Worm (Caenorhabditis elegans) whole organism, late embryonic: ENCODE data around the gene T16A1.2.

Source experiments
- C08G9.2 ChIP-seq: sonication (generic microtip); optimal IDR thresholded peaks from 2 replicates; lab custom pipeline; 2016; ENCODE audit warnings: mild to moderate bottlenecking, missing genetic modification characterization, moderate library complexity, missing compliant biosample characterization
- C38D4.7 ChIP-seq: fragments of 200-800 bp; sonication (Bioruptor generic); optimal IDR thresholded peaks from 2 replicates; lab custom pipeline; 2018; ENCODE audit warnings: mild to moderate bottlenecking, missing genetic modification characterization, moderate library complexity, missing compliant biosample characterization
- T23F11.4 ChIP-seq: fragments of 200-800 bp; sonication (Bioruptor generic); optimal IDR thresholded peaks from 2 replicates; lab custom pipeline; 2018; ENCODE audit warnings: mild to moderate bottlenecking, missing genetic modification characterization, missing compliant biosample characterization
- ahr-1 ChIP-seq: sonication (generic microtip); optimal IDR thresholded peaks from 2 replicates; lab custom pipeline; 2016; ENCODE audit warnings: missing genetic modification characterization, missing compliant biosample characterization
- ceh-18 ChIP-seq: sonication (generic microtip); optimal IDR thresholded peaks from 2 replicates; lab custom pipeline; 2016; ENCODE audit warnings: missing genetic modification characterization, missing compliant biosample characterization
- ceh-19 ChIP-seq: fragments of 200-800 bp; sonication (Bioruptor generic); optimal IDR thresholded peaks from 2 replicates; lab custom pipeline; 2018; ENCODE audit warnings: mild to moderate bottlenecking, missing genetic modification characterization, missing compliant biosample characterization
- ceh-2 ChIP-seq: sonication (generic microtip); optimal IDR thresholded peaks from 2 replicates; lab custom pipeline; 2016; ENCODE audit warnings: missing genotype, missing genetic modification characterization, missing compliant biosample characterization
- ceh-24 ChIP-seq: sonication (generic microtip); optimal IDR thresholded peaks from 2 replicates; lab custom pipeline; 2016; ENCODE audit warnings: mild to moderate bottlenecking, missing genetic modification characterization, missing compliant biosample characterization
- ceh-34 ChIP-seq: sonication (generic microtip); optimal IDR thresholded peaks from 2 replicates; lab custom pipeline; 2016; ENCODE audit warnings: mild to moderate bottlenecking, missing genetic modification characterization, missing compliant biosample characterization
- ceh-45 ChIP-seq: fragments of 200-800 bp; sonication (Bioruptor generic); IDR thresholded peaks from 2 replicates; pipeline ENCODE4 v1.3.6; 2022; ENCODE audit warnings: missing genetic modification reagents, missing genetic modification characterization, missing compliant biosample characterization
- che-1 ChIP-seq: sonication (generic microtip); optimal IDR thresholded peaks from 2 replicates; lab custom pipeline; 2016; ENCODE audit warnings: mild to moderate bottlenecking, missing genetic modification characterization, missing compliant biosample characterization
- elt-2 ChIP-seq: sonication (generic microtip); optimal IDR thresholded peaks from 2 replicates; lab custom pipeline; 2016; ENCODE audit warnings: missing genetic modification reagents, missing genetic modification characterization, missing compliant biosample characterization
- elt-4 ChIP-seq: sonication (generic microtip); optimal IDR thresholded peaks from 2 replicates; lab custom pipeline; 2016; ENCODE audit warnings: missing genetic modification characterization, missing compliant biosample characterization
- ets-4 ChIP-seq: sonication (generic microtip); optimal IDR thresholded peaks from 2 replicates; lab custom pipeline; 2016; ENCODE audit warnings: missing genetic modification characterization, missing compliant biosample characterization
- fax-1 ChIP-seq: sonication (generic microtip); optimal IDR thresholded peaks from 2 replicates; lab custom pipeline; 2016; ENCODE audit warnings: missing genotype, missing genetic modification characterization, missing compliant biosample characterization
- fkh-10 ChIP-seq: fragments of 150-350 bp; optimal IDR thresholded peaks from 2 replicates; lab custom pipeline; 2014; ENCODE audit warnings: missing biosample characterization, missing genetic modification reagents, missing genetic modification characterization
- gmeb-2 ChIP-seq: sonication (generic microtip); optimal IDR thresholded peaks from 2 replicates; lab custom pipeline; 2016; ENCODE audit warnings: missing genetic modification characterization, inconsistent platforms, missing compliant biosample characterization
- hlh-15 ChIP-seq: sonication (generic microtip); optimal IDR thresholded peaks from 2 replicates; lab custom pipeline; 2016; ENCODE audit warnings: missing genetic modification characterization, missing compliant biosample characterization
- hlh-6 ChIP-seq: sonication (generic microtip); optimal IDR thresholded peaks from 2 replicates; lab custom pipeline; 2016; ENCODE audit warnings: missing genotype, missing genetic modification characterization, missing compliant biosample characterization
- hlh-8 ChIP-seq: sonication (generic microtip); optimal IDR thresholded peaks from 2 replicates; lab custom pipeline; 2016; ENCODE audit warnings: missing genotype, missing genetic modification characterization, missing compliant biosample characterization
- lin-11 ChIP-seq: fragments of 200-800 bp; sonication (Bioruptor generic); optimal IDR thresholded peaks from 2 replicates; lab custom pipeline; 2018; ENCODE audit warnings: mild to moderate bottlenecking, missing genetic modification characterization, missing compliant biosample characterization
- nhr-11 ChIP-seq: fragments of 150-350 bp; optimal IDR thresholded peaks from 2 replicates; lab custom pipeline; 2014; ENCODE audit warnings: missing biosample characterization, missing genetic modification characterization
- nhr-232 ChIP-seq: sonication (generic microtip); optimal IDR thresholded peaks from 2 replicates; lab custom pipeline; 2016; ENCODE audit warnings: missing genetic modification characterization, missing compliant biosample characterization
- pag-3 ChIP-seq: sonication (generic microtip); optimal IDR thresholded peaks from 2 replicates; lab custom pipeline; 2016; ENCODE audit warnings: missing compliant biosample characterization, missing genetic modification characterization, borderline replicate concordance
- pha-2 ChIP-seq: sonication (generic microtip); optimal IDR thresholded peaks from 2 replicates; lab custom pipeline; 2017; ENCODE audit warnings: mild to moderate bottlenecking, missing genetic modification characterization, missing compliant biosample characterization
- pha-4 ChIP-seq: fragments of 150-350 bp; optimal IDR thresholded peaks from 2 replicates; lab custom pipeline; 2018; ENCODE audit warnings: missing biosample characterization, missing genetic modification reagents, missing genetic modification characterization
- ref-2 ChIP-seq: sonication (generic microtip); optimal IDR thresholded peaks from 2 replicates; lab custom pipeline; 2016; ENCODE audit warnings: missing genetic modification characterization, missing compliant biosample characterization
- sdc-2 ChIP-seq: sonication (generic microtip); optimal IDR thresholded peaks from 2 replicates; lab custom pipeline; 2016; ENCODE audit warnings: missing genotype, missing genetic modification characterization, missing compliant biosample characterization
- sox-2 ChIP-seq: fragments of 200-800 bp; sonication (Bioruptor generic); IDR thresholded peaks from 2 replicates; pipeline ENCODE4 v1.3.6; 2022; ENCODE audit warnings: missing genetic modification reagents, missing genetic modification characterization, missing compliant biosample characterization
- sox-4 ChIP-seq: sonication (generic microtip); optimal IDR thresholded peaks from 2 replicates; lab custom pipeline; 2017; ENCODE audit warnings: mild to moderate bottlenecking, missing genetic modification characterization, inconsistent platforms, missing compliant biosample characterization
- syd-9 ChIP-seq: sonication (generic microtip); optimal IDR thresholded peaks from 2 replicates; lab custom pipeline; 2016; ENCODE audit warnings: mild to moderate bottlenecking, missing genetic modification characterization, moderate library complexity, missing compliant biosample characterization
- ttx-3 ChIP-seq: sonication (generic microtip); optimal IDR thresholded peaks from 2 replicates; lab custom pipeline; 2016; ENCODE audit warnings: missing genetic modification reagents, missing genetic modification characterization, missing compliant biosample characterization
- unc-55 ChIP-seq: sonication (generic microtip); optimal IDR thresholded peaks from 2 replicates; lab custom pipeline; 2017; ENCODE audit warnings: missing biosample characterization, missing genetic modification reagents, missing genetic modification characterization

The T16A1.2 gene

ce11 chrII:2093456-2093926, 1.9 kb upstream of the T16A1.2 start, which contains the start of gene fbxb-37:
fbxb-37 (minus strand) TSS chrII:2093876.
- TF ChIP-seq hlh-8 (no peak), ceh-2 (tag; lab: Kevin White, UChicago) (no peak), che-1 (no peak), ceh-34 (tag; lab: Kevin White, UChicago) (no peak), nhr-11 (tag; lab: Kevin White, UChicago) (no peak), ahr-1 (no peak), C38D4.7 (GFP tag; lab: Kevin White, UChicago) (no peak)

- TF ChIP-seq sox-4 (tag; lab: Kevin White, UChicago) = no peak
- peak; percentile 46 for TF ChIP-seq elt-2 (tag; lab: Kevin White, UChicago)
Measured at ce11 chrII:2099139-2099976, 4.0 kb downstream of the T16A1.2 start, which contains the start of gene math-42. math-42 (plus strand) TSS chrII:2099926.

ce11 chrII:2108295-2108694, 12.9 kb downstream of the T16A1.2 start, which contains the start of gene R52.4:
R52.4 (minus strand) TSS chrII:2108395.
- TF ChIP-seq lin-11 (tag; lab: Kevin White, UChicago) (no peak), C08G9.2 (tag; lab: Kevin White, UChicago) (no peak), sdc-2 (tag; lab: Kevin White, UChicago) (no peak), ets-4 (tag; lab: Kevin White, UChicago) (no peak), pha-2 (no peak), ceh-24 (no peak), syd-9 (tag; lab: Kevin White, UChicago) (no peak), nhr-11 (tag; lab: Kevin White, UChicago) (no peak), pha-4 (tag; lab: Kevin White, UChicago) (no peak), ref-2 (tag; lab: Kevin White, UChicago) (no peak), pag-3 (tag; lab: Kevin White, UChicago) (no peak), elt-4 (tag; lab: Kevin White, UChicago) (no peak), hlh-8 (no peak), ceh-18 (tag; lab: Kevin White, UChicago) (no peak), ceh-19 (GFP tag; lab: Kevin White, UChicago) (no peak)

- TF ChIP-seq fax-1 (tag; lab: Kevin White, UChicago) (no peak), ttx-3 (tag; lab: Kevin White, UChicago) (no peak), hlh-15 (tag; lab: Kevin White, UChicago) (no peak), sox-2 (GFP tag; lab: Robert Waterston, UW) (no peak), ceh-24 (no peak), ceh-18 (tag; lab: Kevin White, UChicago) (no peak), T23F11.4 (GFP tag; lab: Kevin White, UChicago) (no peak), unc-55 (GFP tag; lab: Kevin White, UChicago) (no peak), gmeb-2 (no peak), fkh-10 (GFP tag; lab: Kevin White, UChicago) (no peak), nhr-232 (tag; lab: Kevin White, UChicago) (no peak), hlh-6 (no peak), ceh-19 (GFP tag; lab: Kevin White, UChicago) (no peak), ceh-45 (GFP tag; lab: Robert Waterston, UW) (no peak)
Measured at ce11 chrII:2109943-2110342, 14.5 kb downstream of the T16A1.2 start, which contains the start of gene R52.5. R52.5 (minus strand) TSS chrII:2110043.
